Fruit fly (Drosophila melanogaster) whole organism, prepupa: Measurements from ENCODE around the gene CG13898.

Experiments
- Blimp-1 ChIP-seq: fragments of 200-800 bp; sonication (Bioruptor generic); optimal IDR thresholded peaks from 3 replicates; lab custom pipeline; 2017; ENCODE audit warnings: missing biosample characterization, missing genetic modification characterization, mild to moderate bottlenecking, moderate library complexity, missing genetic modification reagents
- CG10631 ChIP-seq: fragments of 200-800 bp; sonication (Bioruptor generic); optimal IDR thresholded peaks from 2 replicates; lab custom pipeline; 2016; ENCODE audit warnings: missing biosample characterization, missing genetic modification characterization
- CG10669 ChIP-seq: fragments of 200-800 bp; sonication (Bioruptor generic); optimal IDR thresholded peaks from 3 replicates; lab custom pipeline; 2018; ENCODE audit warnings: missing biosample characterization, mild to moderate bottlenecking, missing genetic modification characterization, moderate library complexity
- CG11294 ChIP-seq: fragments of 200-800 bp; sonication (Bioruptor generic); IDR thresholded peaks from 2 replicates; pipeline ENCODE4 v1.3.6; 2022; ENCODE audit warnings: missing biosample characterization, missing genetic modification characterization
- CG11902 ChIP-seq: fragments of 200-800 bp; sonication (Bioruptor generic); optimal IDR thresholded peaks from 3 replicates; lab custom pipeline; 2016; ENCODE audit warnings: missing biosample characterization, missing genetic modification characterization
- CG15336 ChIP-seq: fragments of 200-800 bp; sonication (Bioruptor generic); IDR thresholded peaks from 2 replicates; pipeline ENCODE4 v1.3.6; 2022; ENCODE audit warnings: missing biosample characterization, missing genetic modification characterization
- CG1621 ChIP-seq: fragments of 200-800 bp; sonication (Bioruptor generic); optimal IDR thresholded peaks from 3 replicates; lab custom pipeline; 2018; ENCODE audit warnings: missing biosample characterization, mild to moderate bottlenecking, missing genetic modification characterization
- CG16779 ChIP-seq: fragments of 200-800 bp; sonication (Bioruptor generic); optimal IDR thresholded peaks from 3 replicates; lab custom pipeline; 2017; ENCODE audit warnings: missing biosample characterization, mild to moderate bottlenecking, missing genetic modification characterization
- CG3032 ChIP-seq: fragments of 200-800 bp; optimal IDR thresholded peaks from 2 replicates; lab custom pipeline; 2019; ENCODE audit warnings: missing biosample characterization, mild to moderate bottlenecking, missing genetic modification characterization, moderate library complexity
- CG31627 ChIP-seq: fragments of 200-800 bp; sonication (Bioruptor generic); optimal IDR thresholded peaks from 3 replicates; lab custom pipeline; 2016; ENCODE audit warnings: missing biosample characterization, missing genetic modification characterization
- CG32006 ChIP-seq: fragments of 200-800 bp; sonication (Bioruptor generic); optimal IDR thresholded peaks from 3 replicates; lab custom pipeline; 2017; ENCODE audit warnings: missing biosample characterization, mild to moderate bottlenecking, missing genetic modification characterization
- CG34406 ChIP-seq: fragments of 200-800 bp; sonication (Bioruptor generic); optimal IDR thresholded peaks from 3 replicates; lab custom pipeline; 2016; ENCODE audit warnings: missing biosample characterization, missing genetic modification characterization
- CG3919 ChIP-seq: fragments of 200-800 bp; sonication (Bioruptor generic); optimal IDR thresholded peaks from 3 replicates; lab custom pipeline; 2016; ENCODE audit warnings: missing biosample characterization, missing genetic modification characterization
- CG4318 ChIP-seq: fragments of 200-800 bp; sonication (Bioruptor generic); optimal IDR thresholded peaks from 3 replicates; lab custom pipeline; 2017; ENCODE audit warnings: missing biosample characterization, mild to moderate bottlenecking, missing genetic modification characterization
- CG6163 ChIP-seq: fragments of 200-800 bp; sonication (Bioruptor generic); IDR thresholded peaks from 3 replicates; pipeline ENCODE4 v1.3.6; 2022; ENCODE audit warnings: missing biosample characterization, missing genetic modification characterization
- CG6276 ChIP-seq: fragments of 200-800 bp; sonication (Bioruptor generic); optimal IDR thresholded peaks from 2 replicates; lab custom pipeline; 2017; ENCODE audit warnings: missing biosample characterization, mild to moderate bottlenecking, missing genetic modification characterization
- CG6808 ChIP-seq: fragments of 200-800 bp; sonication (Bioruptor generic); optimal IDR thresholded peaks from 3 replicates; lab custom pipeline; 2017; ENCODE audit warnings: missing biosample characterization, missing genetic modification characterization, mild to moderate bottlenecking, moderate library complexity, missing genetic modification reagents
- CG6854 ChIP-seq: fragments of 200-800 bp; sonication (Bioruptor generic); optimal IDR thresholded peaks from 2 replicates; lab custom pipeline; 2017; ENCODE audit warnings: missing biosample characterization, mild to moderate bottlenecking, missing genetic modification characterization
- CG7368 ChIP-seq: fragments of 200-800 bp; sonication (Bioruptor generic); optimal IDR thresholded peaks from 3 replicates; lab custom pipeline; 2016; ENCODE audit warnings: missing biosample characterization, missing genetic modification characterization
- CG8319 ChIP-seq: fragments of 200-800 bp; sonication (Bioruptor generic); optimal IDR thresholded peaks from 3 replicates; lab custom pipeline; 2016; ENCODE audit warnings: missing biosample characterization, missing genetic modification characterization
- CG8632 ChIP-seq: fragments of 200-800 bp; sonication (Bioruptor generic); optimal IDR thresholded peaks from 3 replicates; lab custom pipeline; 2016; ENCODE audit warnings: missing biosample characterization, missing genetic modification characterization
- Eip75B ChIP-seq: fragments of 200-800 bp; sonication (Bioruptor generic); optimal IDR thresholded peaks from 3 replicates; lab custom pipeline; 2016; ENCODE audit warnings: missing biosample characterization, missing genetic modification characterization
- Eip93F ChIP-seq: fragments of 200-800 bp; sonication (Bioruptor generic); optimal IDR thresholded peaks from 2 replicates; lab custom pipeline; 2016; ENCODE audit warnings: missing biosample characterization, mild to moderate bottlenecking, missing genetic modification characterization
- Ets21C ChIP-seq: fragments of 200-800 bp; sonication (Bioruptor generic); optimal IDR thresholded peaks from 3 replicates; lab custom pipeline; 2016; ENCODE audit warnings: missing biosample characterization, missing genetic modification characterization
- Ets96B ChIP-seq: fragments of 200-800 bp; optimal IDR thresholded peaks from 2 replicates; lab custom pipeline; 2019; ENCODE audit warnings: missing biosample characterization, mild to moderate bottlenecking, missing genetic modification characterization, moderate library complexity
- Gug ChIP-seq: fragments of 200-800 bp; sonication (Bioruptor generic); IDR thresholded peaks from 2 replicates; pipeline ENCODE4 v1.3.6; 2022; ENCODE audit warnings: missing biosample characterization, missing genetic modification characterization
- Hr38 ChIP-seq: sonication (Bioruptor generic); optimal IDR thresholded peaks from 2 replicates; lab custom pipeline; 2016; ENCODE audit warnings: missing biosample characterization, missing genetic modification characterization
- Hr4 ChIP-seq: fragments of 200-800 bp; sonication (Bioruptor generic); optimal IDR thresholded peaks from 3 replicates; lab custom pipeline; 2016; ENCODE audit warnings: missing biosample characterization, missing genetic modification characterization
- Lpt ChIP-seq: fragments of 200-800 bp; sonication (Bioruptor generic); optimal IDR thresholded peaks from 3 replicates; lab custom pipeline; 2016; ENCODE audit warnings: missing biosample characterization, missing genetic modification characterization
- Met ChIP-seq: fragments of 200-800 bp; sonication (Bioruptor generic); optimal IDR thresholded peaks from 3 replicates; lab custom pipeline; 2016; ENCODE audit warnings: missing biosample characterization, missing genetic modification characterization
- Smox ChIP-seq: fragments of 200-800 bp; sonication (Bioruptor generic); optimal IDR thresholded peaks from 3 replicates; lab custom pipeline; 2016; ENCODE audit warnings: missing biosample characterization, missing genetic modification characterization
- Sox102F ChIP-seq: fragments of 200-800 bp; sonication (Bioruptor generic); optimal IDR thresholded peaks from 2 replicates; lab custom pipeline; 2016; ENCODE audit warnings: missing biosample characterization, mild to moderate bottlenecking, missing genetic modification characterization
- Sox14 ChIP-seq: fragments of 200-800 bp; sonication (Bioruptor generic); optimal IDR thresholded peaks from 3 replicates; lab custom pipeline; 2016; ENCODE audit warnings: missing biosample characterization, missing genetic modification characterization
- Sox15 ChIP-seq: fragments of 200-800 bp; sonication (Bioruptor generic); optimal IDR thresholded peaks from 3 replicates; lab custom pipeline; 2016; ENCODE audit warnings: missing biosample characterization, missing genetic modification characterization
- achi ChIP-seq: fragments of 200-800 bp; sonication (Bioruptor generic); optimal IDR thresholded peaks from 3 replicates; lab custom pipeline; 2016; ENCODE audit warnings: missing biosample characterization, missing genetic modification characterization
- acj6 ChIP-seq: fragments of 200-800 bp; sonication (Bioruptor generic); optimal IDR thresholded peaks from 3 replicates; lab custom pipeline; 2016; ENCODE audit warnings: missing biosample characterization, missing genetic modification characterization
- cyc ChIP-seq: fragments of 200-800 bp; sonication (Bioruptor generic); optimal IDR thresholded peaks from 3 replicates; lab custom pipeline; 2016; ENCODE audit warnings: missing biosample characterization, missing genetic modification characterization
- dac ChIP-seq: fragments of 200-800 bp; sonication (Bioruptor generic); optimal IDR thresholded peaks from 2 replicates; lab custom pipeline; 2017; ENCODE audit warnings: missing biosample characterization, mild to moderate bottlenecking, missing genetic modification characterization
- dsx ChIP-seq: fragments of 200-800 bp; optimal IDR thresholded peaks from 3 replicates; lab custom pipeline; 2019; ENCODE audit warnings: missing biosample characterization, mild to moderate bottlenecking, missing genetic modification characterization, moderate library complexity; ENCODE audit not compliant: poor library complexity, severe bottlenecking
- eg ChIP-seq: fragments of 200-800 bp; sonication (Bioruptor generic); IDR thresholded peaks from 3 replicates; pipeline ENCODE4 v1.3.6; 2022; ENCODE audit warnings: missing biosample characterization, missing genetic modification characterization
- esn ChIP-seq: fragments of 200-800 bp; sonication (Bioruptor generic); optimal IDR thresholded peaks from 2 replicates; lab custom pipeline; 2016; ENCODE audit warnings: missing biosample characterization, mild to moderate bottlenecking, missing genetic modification characterization, moderate library complexity
- fd59A ChIP-seq: fragments of 200-800 bp; sonication (Bioruptor generic); optimal IDR thresholded peaks from 2 replicates; lab custom pipeline; 2017; ENCODE audit warnings: missing biosample characterization, mild to moderate bottlenecking, missing genetic modification characterization, missing genetic modification reagents
- fd85E ChIP-seq: fragments of 200-800 bp; sonication (Bioruptor generic); optimal IDR thresholded peaks from 3 replicates; lab custom pipeline; 2016; ENCODE audit warnings: missing biosample characterization, missing genetic modification characterization
- fkh ChIP-seq: fragments of 200-800 bp; sonication (Bioruptor generic); optimal IDR thresholded peaks from 3 replicates; lab custom pipeline; 2017; ENCODE audit warnings: missing biosample characterization, mild to moderate bottlenecking, missing genetic modification characterization, moderate library complexity
- lz ChIP-seq: fragments of 200-800 bp; sonication (Bioruptor generic); optimal IDR thresholded peaks from 3 replicates; lab custom pipeline; 2016; ENCODE audit warnings: missing biosample characterization, missing genetic modification characterization
- net ChIP-seq: fragments of 200-800 bp; sonication (Bioruptor generic); optimal IDR thresholded peaks from 3 replicates; lab custom pipeline; 2016; ENCODE audit warnings: missing biosample characterization, missing genetic modification characterization
- pdm3 ChIP-seq: fragments of 200-800 bp; sonication (Bioruptor generic); optimal IDR thresholded peaks from 3 replicates; lab custom pipeline; 2016; ENCODE audit warnings: missing biosample characterization, missing genetic modification characterization
- spab ChIP-seq: fragments of 200-800 bp; sonication (Bioruptor generic); optimal IDR thresholded peaks from 2 replicates; lab custom pipeline; 2017; ENCODE audit warnings: missing biosample characterization, mild to moderate bottlenecking, missing genetic modification characterization, missing genetic modification reagents
- ss ChIP-seq, 2 experiments: fragments of 200-800 bp; sonication (Bioruptor generic); optimal IDR thresholded peaks; 2 replicates in 1 of 2; 3 replicates in 1 of 2; lab custom pipeline; 2017 to 2018; ENCODE audit warnings: mild to moderate bottlenecking in 2 of 2, missing biosample characterization in 2 of 2, missing genetic modification characterization in 2 of 2, moderate library complexity in 1 of 2
- svp ChIP-seq: fragments of 200-800 bp; sonication (Bioruptor generic); peaks from one replicate; lab custom pipeline; 2016; ENCODE audit warnings: missing biosample characterization, missing genetic modification characterization
- topi ChIP-seq: fragments of 200-800 bp; sonication (Bioruptor generic); optimal IDR thresholded peaks from 3 replicates; lab custom pipeline; 2016; ENCODE audit warnings: missing biosample characterization, missing genetic modification characterization

Gene CG13898

DNA sequence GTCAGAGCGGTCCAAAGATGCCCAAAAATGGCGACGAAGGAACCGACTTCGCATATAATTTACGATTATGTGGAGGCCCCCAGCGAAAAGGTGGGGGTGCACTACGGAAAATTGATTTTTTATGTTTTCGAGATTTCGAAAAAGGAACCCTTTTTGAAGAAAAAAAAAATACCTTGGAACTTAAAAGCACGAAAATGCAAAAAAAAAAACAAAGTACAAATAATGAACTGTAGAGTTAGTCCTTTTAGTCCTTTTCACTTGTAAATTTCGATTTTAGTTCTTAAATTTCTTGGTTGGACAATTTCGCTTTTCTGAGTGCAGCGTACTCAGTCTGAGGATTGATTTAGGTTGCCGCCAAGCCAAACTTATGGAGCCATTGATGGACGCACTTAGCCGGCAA, 45.3 kb downstream of the CG13898 start (continued):
- no peak for TF ChIP-seq CG8319 (GFP tag; lab: Kevin White, UChicago)
- peak; percentile 19 for TF ChIP-seq CG32006 (GFP tag; lab: Kevin White, UChicago)

dm6 chr3L:756372-756771, 47.5 kb downstream of the CG13898 start:
- TF ChIP-seq Blimp-1 (GFP tag; lab: Kevin White, UChicago) (no peak), cyc (GFP tag; lab: Kevin White, UChicago) (no peak), Sox15 (GFP tag; lab: Kevin White, UChicago) (no peak), Sox14 (no peak), Ets21C (no peak), svp (GFP tag; lab: Kevin White, UChicago) (no peak), CG6163 (peak; percentile 65), CG3919 (GFP tag; lab: Kevin White, UChicago) (peak; percentile 24), Ets96B (tag; lab: Kevin White, UChicago) (no peak), CG31627 (GFP tag; lab: Kevin White, UChicago) (no peak), CG34406 (no peak), Hr38 (no peak), CG32006 (GFP tag; lab: Kevin White, UChicago) (peak; percentile 82), acj6 (GFP tag; lab: Kevin White, UChicago) (peak; percentile 21), CG1621 (tag; lab: Kevin White, UChicago) (no peak), CG15336 (GFP tag; lab: Robert Waterston, UW) (peak; percentile 87), CG16779 (tag; lab: Kevin White, UChicago) (no peak), CG10669 (GFP tag; lab: Kevin White, UChicago) (no peak), fd85E (GFP tag; lab: Kevin White, UChicago) (no peak), dsx (GFP tag; lab: Kevin White, UChicago) (no peak), lz (GFP tag; lab: Kevin White, UChicago) (no peak), CG10631 (peak; percentile 12), CG11294 (peak; percentile 32), Met (GFP tag; lab: Kevin White, UChicago) (peak; percentile 5), CG7368 (GFP tag; lab: Kevin White, UChicago) (no peak), fkh (no peak), CG8632 (GFP tag; lab: Kevin White, UChicago) (no peak), ss (GFP tag; optimal IDR thresholded peaks at IDR 0.05; lab: Kevin White, UChicago) (no peak), CG4318 (GFP tag; lab: Kevin White, UChicago) (peak; percentile 71), CG6808 (GFP tag; lab: Kevin White, UChicago) (no peak), Lpt (GFP tag; lab: Kevin White, UChicago) (peak; percentile 37), Smox (GFP tag; lab: Kevin White, UChicago) (no peak), CG8319 (GFP tag; lab: Kevin White, UChicago) (no peak), CG11902 (GFP tag; lab: Kevin White, UChicago) (no peak), achi (GFP tag; lab: Kevin White, UChicago) (peak; percentile 8), CG6854 (no peak), eg (GFP tag; lab: Robert Waterston, UW) (peak; percentile 88), Eip75B (GFP tag; lab: Kevin White, UChicago) (peak; percentile 2), spab (GFP tag; lab: Kevin White, UChicago) (no peak), CG3032 (tag; lab: Kevin White, UChicago) (no peak), topi (GFP tag; lab: Kevin White, UChicago) (no peak), CG6276 (GFP tag; lab: Kevin White, UChicago) (peak; percentile 76), fd59A (GFP tag; lab: Kevin White, UChicago) (no peak), pdm3 (GFP tag; lab: Kevin White, UChicago) (peak; percentile 37), Sox102F (GFP tag; lab: Kevin White, UChicago) (no peak), dac (peak; percentile 49), esn (GFP tag; lab: Kevin White, UChicago) (no peak), net (GFP tag; lab: Kevin White, UChicago) (peak; percentile 10), Gug (GFP tag; lab: Robert Waterston, UW) (peak; percentile 54), Eip93F (GFP tag; lab: Kevin White, UChicago) (no peak), Hr4 (GFP tag; lab: Kevin White, UChicago) (peak; percentile 81)
